Worm (Caenorhabditis elegans): Measurements from ENCODE around the gene C34H4.2.

ce11 chrIV:1555021-1555720 is 1.6 kb downstream of the C34H4.2 start, which contains the start of gene C34H4.1:
- TF ChIP-seq R02D3.7 (tag; optimal IDR thresholded peaks at IDR 0.05) (no peak), elt-3 (tag; optimal IDR thresholded peaks at IDR 0.05) (no peak), skn-1 (tag; optimal IDR thresholded peaks at IDR 0.05) (no peak), mdl-1 (tag; optimal IDR thresholded peaks at IDR 0.05) (no peak), elt-1 (tag; optimal IDR thresholded peaks at IDR 0.05) (no peak), unc-62 (GFP tag; optimal IDR thresholded peaks at IDR 0.05) (no peak), F13H6.1 (tag; optimal IDR thresholded peaks at IDR 0.05) (no peak)

All from whole organism, L2 larva.